Fruit fly (Drosophila melanogaster) whole organism, embryonic: ENCODE data around the gene CG12438.
A peak's percentile ranks its signal among the peaks of the same experiment; 100 is the strongest.

ENCODE experiments used
- Bgb ChIP-seq: fragments of 200-800 bp; sonication (Bioruptor generic); IDR thresholded peaks from 2 replicates; pipeline ENCODE4 v1.3.6; 2022; ENCODE audit warnings: missing biosample characterization, missing genetic modification characterization; ENCODE audit not compliant: partially characterized antibody
- CG12744 ChIP-seq: fragments of 200-800 bp; sonication (Bioruptor generic); optimal IDR thresholded peaks from 2 replicates; lab custom pipeline; 2016; ENCODE audit warnings: missing biosample characterization, missing genetic modification characterization
- CG13894 ChIP-seq: fragments of 200-800 bp; sonication (Bioruptor generic); optimal IDR thresholded peaks from 3 replicates; lab custom pipeline; 2018; ENCODE audit warnings: missing biosample characterization, mild to moderate bottlenecking, missing genetic modification characterization, moderate library complexity
- CG15269 ChIP-seq: fragments of 200-800 bp; sonication (Bioruptor generic); optimal IDR thresholded peaks from 2 replicates; lab custom pipeline; 2018; ENCODE audit warnings: missing biosample characterization, mild to moderate bottlenecking, missing genetic modification characterization, moderate library complexity
- CG1603 ChIP-seq: fragments of 200-800 bp; sonication (Bioruptor generic); optimal IDR thresholded peaks from 2 replicates; lab custom pipeline; 2019; ENCODE audit warnings: missing biosample characterization, mild to moderate bottlenecking, missing genetic modification characterization, moderate library complexity
- CG17568 ChIP-seq: fragments of 200-800 bp; sonication (Bioruptor generic); optimal IDR thresholded peaks from 2 replicates; lab custom pipeline; 2018; ENCODE audit warnings: missing biosample characterization, mild to moderate bottlenecking, missing genetic modification characterization, moderate library complexity
- CG18011 ChIP-seq: fragments of 200-800 bp; sonication (Bioruptor generic); optimal IDR thresholded peaks from 2 replicates; lab custom pipeline; 2017; ENCODE audit warnings: missing biosample characterization, missing genetic modification characterization, mild to moderate bottlenecking, moderate library complexity, missing genotype
- CG4617 ChIP-seq: fragments of 200-800 bp; sonication (Bioruptor generic); optimal IDR thresholded peaks from 3 replicates; lab custom pipeline; 2016; ENCODE audit warnings: missing biosample characterization, missing genetic modification characterization, borderline replicate concordance
- CG6791 ChIP-seq: fragments of 200-800 bp; sonication (Bioruptor generic); IDR thresholded peaks from 3 replicates; pipeline ENCODE4 v1.3.6; 2022; ENCODE audit warnings: missing biosample characterization, missing genetic modification characterization; ENCODE audit not compliant: partially characterized antibody
- CG7987 ChIP-seq: fragments of 200-800 bp; sonication (Bioruptor generic); optimal IDR thresholded peaks from 2 replicates; lab custom pipeline; 2018; ENCODE audit warnings: missing biosample characterization, mild to moderate bottlenecking, missing genetic modification characterization, moderate library complexity
- Chrac-16 ChIP-seq: fragments of 200-800 bp; sonication (Bioruptor generic); optimal IDR thresholded peaks from 3 replicates; lab custom pipeline; 2016; ENCODE audit warnings: missing biosample characterization, missing genetic modification characterization
- Dip3 ChIP-seq: fragments of 200-800 bp; sonication (Bioruptor generic); optimal IDR thresholded peaks from 3 replicates; lab custom pipeline; 2016; ENCODE audit warnings: missing biosample characterization, missing genetic modification characterization
- E2f2 ChIP-seq: fragments of 200-800 bp; sonication (Bioruptor generic); IDR thresholded peaks from 2 replicates; pipeline ENCODE4 v1.3.6; 2022; ENCODE audit warnings: missing biosample characterization, missing genetic modification characterization
- Eip74EF ChIP-seq, 2 experiments: fragments of 200-800 bp in 1 of 2; fragments of >200 bp in 1 of 2; sonication (Bioruptor generic) in 1 of 2; optimal IDR thresholded peaks; 2 replicates each; lab custom pipeline; 2017 to 2019; ENCODE audit warnings: missing biosample characterization in 2 of 2, missing genetic modification characterization in 2 of 2, mild to moderate bottlenecking in 1 of 2, moderate library complexity in 1 of 2
- Ets97D ChIP-seq: fragments of 200-800 bp; sonication (Bioruptor generic); optimal IDR thresholded peaks from 3 replicates; lab custom pipeline; 2016; ENCODE audit warnings: missing biosample characterization, missing genetic modification characterization
- Hmr ChIP-seq: fragments of 200-800 bp; sonication (Bioruptor generic); optimal IDR thresholded peaks from 3 replicates; lab custom pipeline; 2017; ENCODE audit warnings: mild to moderate bottlenecking, missing biosample characterization, missing genetic modification reagents, missing genetic modification characterization
- Jarid2 ChIP-seq: fragments of 200-800 bp; sonication (Bioruptor generic); optimal IDR thresholded peaks from 3 replicates; lab custom pipeline; 2017; ENCODE audit warnings: mild to moderate bottlenecking, missing biosample characterization, missing genetic modification reagents, missing genetic modification characterization
- MBD-R2 ChIP-seq: fragments of 200-800 bp; sonication (Bioruptor generic); IDR thresholded peaks from 2 replicates; pipeline ENCODE4 v1.3.6; 2022; ENCODE audit warnings: missing biosample characterization, missing genetic modification characterization
- Med ChIP-seq: fragments of 200-800 bp; sonication (Bioruptor generic); peaks from one replicate; lab custom pipeline; 2016; ENCODE audit warnings: missing biosample characterization, missing genetic modification characterization, mild to moderate bottlenecking, inconsistent platforms, moderate library complexity
- Myb ChIP-seq: fragments of 200-800 bp; sonication (Bioruptor generic); optimal IDR thresholded peaks from 2 replicates; lab custom pipeline; 2016; ENCODE audit warnings: missing biosample characterization, missing genetic modification characterization
- NC2α ChIP-seq: fragments of 200-800 bp; sonication (Bioruptor generic); optimal IDR thresholded peaks from 2 replicates; lab custom pipeline; 2016; ENCODE audit warnings: missing biosample characterization, missing genetic modification characterization
- Pdp1 ChIP-seq, 2 experiments: fragments of 200-800 bp; sonication (Bioruptor generic); optimal IDR thresholded peaks; 3 replicates each; lab custom pipeline; 2016; ENCODE audit warnings: missing biosample characterization in 2 of 2, missing genetic modification characterization in 2 of 2, mild to moderate bottlenecking in 1 of 2, moderate library complexity in 1 of 2
- Six4 ChIP-seq: fragments of 200-800 bp; sonication (Bioruptor generic); optimal IDR thresholded peaks from 2 replicates; lab custom pipeline; 2016; ENCODE audit warnings: missing biosample characterization, missing genetic modification characterization
- Trl ChIP-seq, 3 experiments: fragments of >200 bp in 2 of 3; fragments of 200-800 bp in 1 of 3; sonication (Bioruptor generic) in 1 of 3; optimal IDR thresholded peaks; 2 replicates in 1 of 3; 3 replicates in 2 of 3; lab custom pipeline; 2016 to 2017; ENCODE audit warnings: missing biosample characterization in 1 of 3, missing genetic modification characterization in 1 of 3
- Vsx1 ChIP-seq: fragments of 200-800 bp; sonication (Bioruptor generic); optimal IDR thresholded peaks from 2 replicates; lab custom pipeline; 2017; ENCODE audit warnings: missing biosample characterization, mild to moderate bottlenecking, missing genetic modification characterization, missing genetic modification reagents
- aop ChIP-seq: fragments of 200-800 bp; sonication (Bioruptor generic); IDR thresholded peaks from 2 replicates; pipeline ENCODE4 v1.3.6; 2022; ENCODE audit warnings: missing biosample characterization, missing genetic modification characterization
- bcd ChIP-seq: fragments of 200-800 bp; sonication (Bioruptor generic); optimal IDR thresholded peaks from 2 replicates; lab custom pipeline; 2017; ENCODE audit warnings: missing biosample characterization, mild to moderate bottlenecking, missing genetic modification characterization
- cg ChIP-seq: fragments of 200-800 bp; sonication (Bioruptor generic); optimal IDR thresholded peaks from 3 replicates; lab custom pipeline; 2019; ENCODE audit warnings: missing biosample characterization, mild to moderate bottlenecking, missing genetic modification characterization, moderate library complexity
- chinmo ChIP-seq: fragments of 200-800 bp; sonication (Bioruptor generic); IDR thresholded peaks from 4 replicates; pipeline ENCODE4 v1.3.6; 2022; ENCODE audit warnings: missing biosample characterization, missing genetic modification characterization; ENCODE audit not compliant: partially characterized antibody
- dimm ChIP-seq: fragments of 200-800 bp; sonication (Bioruptor generic); IDR thresholded peaks from 2 replicates; pipeline ENCODE4 v1.3.6; 2022; ENCODE audit warnings: missing biosample characterization, missing genetic modification characterization
- dpn ChIP-seq, 2 experiments: fragments of 200-800 bp; sonication (Bioruptor generic); optimal IDR thresholded peaks; 3 replicates each; lab custom pipeline; 2016; ENCODE audit warnings: missing biosample characterization in 2 of 2, missing genetic modification characterization in 2 of 2
- exex ChIP-seq: fragments of 200-800 bp; sonication (Bioruptor generic); optimal IDR thresholded peaks from 4 replicates; lab custom pipeline; 2018; ENCODE audit warnings: missing biosample characterization, mild to moderate bottlenecking, missing genetic modification characterization, moderate library complexity
- lilli ChIP-seq: fragments of 200-800 bp; sonication (Bioruptor generic); optimal IDR thresholded peaks from 3 replicates; lab custom pipeline; 2016; ENCODE audit warnings: missing biosample characterization, missing genetic modification characterization
- lov ChIP-seq, 2 experiments: fragments of 200-800 bp in 1 of 2; fragments of >200 bp in 1 of 2; sonication (Bioruptor generic) in 1 of 2; IDR thresholded peaks in 1 of 2; optimal IDR thresholded peaks in 1 of 2; 2 replicates in 1 of 2; 3 replicates in 1 of 2; pipeline versions ENCODE4 v1.3.6 to Lab custom; 2017 to 2022; ENCODE audit warnings: missing biosample characterization in 1 of 2, missing genetic modification characterization in 1 of 2
- peb ChIP-seq: fragments of 200-800 bp; sonication (Bioruptor generic); IDR thresholded peaks from 2 replicates; pipeline ENCODE4 v1.3.6; 2022; ENCODE audit warnings: missing biosample characterization, missing genetic modification characterization
- pzg ChIP-seq: fragments of 200-800 bp; sonication (Bioruptor generic); optimal IDR thresholded peaks from 3 replicates; lab custom pipeline; 2018; ENCODE audit warnings: missing biosample characterization, mild to moderate bottlenecking, missing genetic modification characterization, moderate library complexity
- rib ChIP-seq: fragments of 200-800 bp; sonication (Bioruptor generic); IDR thresholded peaks from 2 replicates; pipeline ENCODE4 v1.3.6; 2022; ENCODE audit warnings: missing biosample characterization, missing genetic modification characterization
- run ChIP-seq: fragments of 200-800 bp; sonication (Bioruptor generic); optimal IDR thresholded peaks from 3 replicates; lab custom pipeline; 2018; ENCODE audit warnings: missing biosample characterization, mild to moderate bottlenecking, missing genetic modification characterization
- sd ChIP-seq: fragments of 200-800 bp; sonication (Bioruptor generic); optimal IDR thresholded peaks from 3 replicates; lab custom pipeline; 2018; ENCODE audit warnings: missing biosample characterization, mild to moderate bottlenecking, missing genetic modification characterization, moderate library complexity
- sr ChIP-seq: fragments of 200-800 bp; sonication (Bioruptor generic); IDR thresholded peaks from 3 replicates; pipeline ENCODE4 v1.3.6; 2022; ENCODE audit warnings: missing biosample characterization, missing genetic modification characterization
- ssp ChIP-seq: fragments of 200-800 bp; sonication (Bioruptor generic); IDR thresholded peaks from 2 replicates; pipeline ENCODE4 v1.3.6; 2022; ENCODE audit warnings: missing biosample characterization, missing genetic modification characterization
- sug ChIP-seq: fragments of 200-800 bp; optimal IDR thresholded peaks from 2 replicates; lab custom pipeline; 2019; ENCODE audit warnings: missing biosample characterization, mild to moderate bottlenecking, missing genetic modification characterization, moderate library complexity
- twi ChIP-seq: fragments of 200-800 bp; optimal IDR thresholded peaks from 2 replicates; lab custom pipeline; 2019; ENCODE audit warnings: missing biosample characterization, mild to moderate bottlenecking, missing genetic modification characterization, moderate library complexity
- vnd ChIP-seq: fragments of 200-800 bp; sonication (Bioruptor generic); IDR thresholded peaks from 3 replicates; pipeline ENCODE4 v1.3.6; 2022; ENCODE audit warnings: missing biosample characterization, missing genetic modification characterization; ENCODE audit not compliant: partially characterized antibody
- vvl ChIP-seq: fragments of 200-800 bp; sonication (Bioruptor generic); IDR thresholded peaks from 2 replicates; pipeline ENCODE4 v1.3.6; 2022; ENCODE audit warnings: missing biosample characterization, missing genetic modification characterization
- wek ChIP-seq: fragments of 200-800 bp; sonication (Bioruptor generic); optimal IDR thresholded peaks from 3 replicates; lab custom pipeline; 2018; ENCODE audit warnings: missing biosample characterization, mild to moderate bottlenecking, missing genetic modification characterization, moderate library complexity
- zen ChIP-seq: fragments of 200-800 bp; sonication (Bioruptor generic); optimal IDR thresholded peaks from 3 replicates; lab custom pipeline; 2018; ENCODE audit warnings: missing biosample characterization, mild to moderate bottlenecking, missing genetic modification characterization, moderate library complexity

Gene CG12438

dm6 chr2L:8709413-8709812 lies 42.7 kb upstream of the CG12438 start, which contains the start of gene Hnf4 (continued):
- TF ChIP-seq sug (tag; lab: Kevin White, UChicago) (peak; percentile 28), MBD-R2 (GFP tag; lab: Robert Waterston, UW) (peak; percentile 37), CG15269 (no peak), CG17568 (GFP tag; lab: Kevin White, UChicago) (no peak), CG1603 (tag; lab: Kevin White, UChicago) (peak; percentile 40), Myb (GFP tag; lab: Kevin White, UChicago) (peak; percentile 79), CG7987 (GFP tag; lab: Kevin White, UChicago) (peak; percentile 6), pzg (peak; percentile 61), Vsx1 (peak; percentile 72), Jarid2 (GFP tag; lab: Kevin White, UChicago) (no peak), E2f2 (peak; percentile 95), CG12744 (GFP tag; lab: Kevin White, UChicago) (peak; percentile 14), chinmo (GFP tag; lab: Robert Waterston, UW) (peak; percentile 72; the same call in 2 of the 4 replicates), bcd (no peak), cg (GFP tag; lab: Kevin White, UChicago) (peak; percentile 70), Ets97D (GFP tag; lab: Kevin White, UChicago) (peak; percentile 12), rib (GFP tag; lab: Robert Waterston, UW) (peak; percentile 70), Hmr (GFP tag; lab: Kevin White, UChicago) (peak; percentile 18), CG18011 (GFP tag; lab: Kevin White, UChicago) (peak; percentile 77), Bgb (GFP tag; lab: Robert Waterston, UW) (peak; percentile 56), Six4 (no peak), dpn (GFP tag; optimal IDR thresholded peaks at IDR 0.05; lab: Kevin White, UChicago) (no peak), Med (GFP tag; lab: Kevin White, UChicago) (peak; percentile 63)

dm6 chr2L:8714513-8714912 lies 37.6 kb upstream of the CG12438 start:
- TF ChIP-seq vvl (GFP tag; lab: Robert Waterston, UW) = no peak
- TF ChIP-seq NC2α = no peak
- TF ChIP-seq Pdp1 (GFP tag; optimal IDR thresholded peaks at IDR 0.05; lab: Kevin White, UChicago) = peak in 1 of 2 experiments; percentile 23
- no peak for TF ChIP-seq Dip3 (GFP tag; lab: Kevin White, UChicago)
- no peak for TF ChIP-seq Trl (optimal IDR thresholded peaks at IDR 0.05; lab: Kevin White, UChicago)
- no peak for TF ChIP-seq Trl (GFP tag; optimal IDR thresholded peaks at IDR 0.05; lab: Kevin White, UChicago)
- TF ChIP-seq dimm (GFP tag; lab: Robert Waterston, UW) = no peak
- no peak for TF ChIP-seq CG6791
- no peak for TF ChIP-seq CG4617
- TF ChIP-seq, all 482 proteins: peak for 1

- TF ChIP-seq vnd (GFP tag; lab: Robert Waterston, UW) = no peak
- no peak for TF ChIP-seq lilli (GFP tag; lab: Kevin White, UChicago)
- TF ChIP-seq zen (tag; lab: Kevin White, UChicago) = no peak
- no peak for TF ChIP-seq lov (optimal IDR thresholded peaks at IDR 0.05; lab: Kevin White, UChicago)
- no peak for TF ChIP-seq lov (GFP tag; IDR thresholded peaks at IDR 0.05; lab: Robert Waterston, UW)
- TF ChIP-seq wek = no peak
- no peak for TF ChIP-seq ssp (GFP tag; lab: Robert Waterston, UW)
- TF ChIP-seq run (tag; lab: Kevin White, UChicago) = peak; percentile 44
- no peak for TF ChIP-seq exex
- 0 out of 2 replicates have a peak, but pooled peaks have one; percentile 15 for TF ChIP-seq aop (GFP tag; lab: Robert Waterston, UW)
- TF ChIP-seq Med (GFP tag; lab: Kevin White, UChicago) = peak; percentile 59
- TF ChIP-seq peb (GFP tag; lab: Robert Waterston, UW) = no peak
- no peak for TF ChIP-seq Chrac-16
- TF ChIP-seq sr (GFP tag; lab: Robert Waterston, UW) = peak; percentile 95
- TF ChIP-seq CG13894 = peak; percentile 37
- TF ChIP-seq sd (tag; lab: Kevin White, UChicago) = peak; percentile 92
- TF ChIP-seq twi (tag; lab: Kevin White, UChicago) = peak; percentile 30
- TF ChIP-seq Eip74EF (GFP tag; optimal IDR thresholded peaks at IDR 0.05; lab: Kevin White, UChicago) = peak in 1 of 2 experiments; percentile 6
- TF ChIP-seq chinmo (GFP tag; lab: Robert Waterston, UW) = 0 out of 4 replicates have a peak, but pooled peaks have one; percentile 68
Measured at dm6 chr2L:8715454-8715853, 36.6 kb upstream of the CG12438 start.
